Worm (Caenorhabditis elegans): ENCODE results near the gene sru-9.
A peak's percentile ranks its signal among the peaks of the same experiment; 100 is the strongest.

Gene sru-9

ce11 chrIV:13554350-13554749 lies 34.4 kb upstream of the sru-9 start:
- TF ChIP-seq ceh-34 (tag; optimal IDR thresholded peaks at IDR 0.05) (no peak), fkh-6 (tag; optimal IDR thresholded peaks at IDR 0.05) (no peak), dmd-4 (tag; optimal IDR thresholded peaks at IDR 0.05; ENCODE audit: borderline replicate concordance) (no peak), unc-86 (tag; optimal IDR thresholded peaks at IDR 0.05) (no peak), F13H6.1 (tag; optimal IDR thresholded peaks at IDR 0.05) (no peak), lim-6 (tag; optimal IDR thresholded peaks at IDR 0.05) (no peak), fkh-10 (GFP tag; optimal IDR thresholded peaks at IDR 0.05) (no peak), sox-2 (GFP tag; IDR thresholded peaks at IDR 0.05) (no peak), unc-42 (tag; optimal IDR thresholded peaks at IDR 0.05) (peak; percentile 8)

- TF ChIP-seq unc-42 (tag; optimal IDR thresholded peaks at IDR 0.05) (peak; percentile 68), ets-4 (tag; optimal IDR thresholded peaks at IDR 0.05) (no peak)
Observed at ce11 chrIV:13555508-13555907, 33.3 kb upstream of the sru-9 start.

DNA sequence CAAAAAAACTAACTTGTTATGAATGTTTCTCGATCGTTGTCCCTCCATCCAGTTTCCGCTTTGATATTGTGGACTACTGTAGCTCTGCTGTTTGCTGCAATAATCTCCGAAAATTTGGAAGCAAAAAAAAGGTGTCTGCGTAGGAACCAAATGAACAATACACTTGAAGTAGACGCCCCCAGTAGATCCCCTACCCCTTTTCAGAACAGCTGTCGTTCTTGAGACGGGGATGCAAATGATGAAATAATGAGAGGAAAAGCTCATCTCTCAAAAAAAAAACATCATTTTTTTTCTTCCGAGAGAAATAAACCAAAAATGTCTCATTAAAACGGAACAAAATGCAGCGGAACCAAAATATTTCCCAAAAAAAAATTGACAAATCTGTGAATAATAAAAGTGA lies 31.4 kb upstream of the sru-9 start:
- TF ChIP-seq hlh-8 (tag; optimal IDR thresholded peaks at IDR 0.05) (no peak), ceh-9 (tag; optimal IDR thresholded peaks at IDR 0.05) (no peak)

DNA sequence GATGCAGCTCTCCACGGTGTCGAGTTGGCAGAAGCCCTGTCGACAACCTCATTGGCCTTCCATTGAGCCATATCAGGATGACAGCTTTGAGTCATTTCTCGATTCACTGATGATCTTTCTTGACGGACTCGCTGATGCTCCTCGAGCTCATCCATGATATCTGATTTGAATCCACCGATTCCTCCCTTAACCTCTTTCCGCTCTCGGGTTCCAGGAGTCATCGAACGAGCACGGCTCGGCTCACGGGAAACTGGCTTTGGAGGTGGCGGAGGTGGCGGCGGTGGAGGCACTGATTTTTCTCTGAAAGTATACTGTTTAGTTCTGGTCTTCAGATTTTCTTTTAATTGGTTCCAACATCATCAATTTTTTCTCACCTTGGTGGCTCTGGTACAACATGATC lies 29.8 kb upstream of the sru-9 start:
- TF ChIP-seq ceh-24 (tag; optimal IDR thresholded peaks at IDR 0.05): no peak
- no peak for TF ChIP-seq sox-4 (tag; optimal IDR thresholded peaks at IDR 0.05)
- TF ChIP-seq nfya-1 (tag; optimal IDR thresholded peaks at IDR 0.05): no peak
- TF ChIP-seq dmd-4 (tag; optimal IDR thresholded peaks at IDR 0.05; ENCODE audit: borderline replicate concordance): no peak
- TF ChIP-seq ceh-31 (tag; optimal IDR thresholded peaks at IDR 0.05): no peak
- no peak for TF ChIP-seq ahr-1 (tag; optimal IDR thresholded peaks at IDR 0.05)
- TF ChIP-seq pax-1 (tag; optimal IDR thresholded peaks at IDR 0.05): no peak
- no peak for TF ChIP-seq madf-2 (tag; optimal IDR thresholded peaks at IDR 0.05)
- TF ChIP-seq K09A11.1 (tag; optimal IDR thresholded peaks at IDR 0.05; ENCODE audit: insufficient read depth): no peak
- TF ChIP-seq pqm-1 (tag; optimal IDR thresholded peaks at IDR 0.05): no peak
- no peak for TF ChIP-seq dve-1 (tag; optimal IDR thresholded peaks at IDR 0.05)
- TF ChIP-seq fax-1 (tag; optimal IDR thresholded peaks at IDR 0.05): no peak

ce11 chrIV:13561629-13562028 lies 27.2 kb upstream of the sru-9 start, which contains the start of the genes Y45F10B.13 and qui-1:
Y45F10B.13 (minus strand) TSS chrIV:13561729.
qui-1 (plus strand) TSS chrIV:13561861.
- TF ChIP-seq hlh-15 (tag; optimal IDR thresholded peaks at IDR 0.05) (no peak), fax-1 (tag; optimal IDR thresholded peaks at IDR 0.05) (no peak), dmd-4 (tag; optimal IDR thresholded peaks at IDR 0.05; ENCODE audit: borderline replicate concordance) (no peak), sox-4 (tag; optimal IDR thresholded peaks at IDR 0.05) (no peak), lim-6 (tag; optimal IDR thresholded peaks at IDR 0.05) (no peak), fkh-6 (tag; optimal IDR thresholded peaks at IDR 0.05) (no peak), npax-4 (tag; optimal IDR thresholded peaks at IDR 0.05) (no peak), lin-11 (tag; optimal IDR thresholded peaks at IDR 0.05) (no peak), tbx-7 (tag; optimal IDR thresholded peaks at IDR 0.05) (no peak), ceh-18 (tag; optimal IDR thresholded peaks at IDR 0.05) (no peak), ceh-2 (tag; optimal IDR thresholded peaks at IDR 0.05) (no peak), K02D7.2 (tag; optimal IDR thresholded peaks at IDR 0.05) (no peak), zip-5 (tag; optimal IDR thresholded peaks at IDR 0.05) (no peak)

DNA sequence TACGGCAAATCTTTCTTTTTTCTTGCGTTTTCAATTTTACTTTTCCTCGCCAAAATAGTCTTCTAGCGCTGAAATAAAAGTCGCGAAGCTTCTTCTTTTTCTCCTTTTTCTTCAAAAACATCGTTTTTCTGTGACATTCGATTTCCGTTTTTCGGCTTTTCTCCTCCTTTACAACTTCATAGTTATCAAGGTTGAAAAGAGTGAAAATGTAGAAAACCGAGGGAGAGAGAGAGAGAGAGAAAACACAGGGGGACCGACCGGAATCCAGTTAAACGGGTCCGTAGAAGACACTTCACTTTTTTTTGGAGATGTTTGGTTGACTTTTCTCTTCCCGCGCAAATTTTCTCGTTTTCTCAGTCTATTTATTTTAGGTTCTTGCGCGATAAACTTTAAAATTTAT lies 24.5 kb upstream of the sru-9 start:
- TF ChIP-seq ceh-45 (GFP tag; IDR thresholded peaks at IDR 0.05) (no peak), unc-42 (tag; optimal IDR thresholded peaks at IDR 0.05) (peak; percentile 28), ceh-30 (tag; optimal IDR thresholded peaks at IDR 0.05) (no peak)
